Worm (Caenorhabditis elegans) whole organism, L2 larva: ENCODE results near the gene atp-5.
"Not testable (repeated sequence)": the region's sequence is repeated elsewhere in the genome, so short reads cannot be mapped to it uniquely, and the experiment has no call there.

Experiments
- C34F6.9 ChIP-seq: fragments of 150-350 bp; optimal IDR thresholded peaks from 2 replicates; lab custom pipeline; 2014; ENCODE audit warnings: missing biosample characterization, missing genetic modification characterization
- F13H6.1 ChIP-seq: sonication (generic microtip); optimal IDR thresholded peaks from 2 replicates; lab custom pipeline; 2016; ENCODE audit warnings: missing genetic modification characterization, missing compliant biosample characterization
- Y55F3AM.14 ChIP-seq: fragments of 200-800 bp; sonication (Bioruptor generic); optimal IDR thresholded peaks from 2 replicates; lab custom pipeline; 2018; ENCODE audit warnings: mild to moderate bottlenecking, missing genetic modification characterization, missing compliant biosample characterization
- ZK546.5 ChIP-seq: sonication (generic microtip); optimal IDR thresholded peaks from 2 replicates; lab custom pipeline; 2017; ENCODE audit warnings: missing biosample characterization, missing genetic modification characterization
- alr-1 ChIP-seq: fragments of 150-350 bp; optimal IDR thresholded peaks from 2 replicates; lab custom pipeline; 2014; ENCODE audit warnings: missing biosample characterization, missing genetic modification characterization
- aly-2 ChIP-seq: fragments of 150-350 bp; optimal IDR thresholded peaks from 2 replicates; lab custom pipeline; 2014; ENCODE audit warnings: missing biosample characterization, missing genetic modification characterization
- blmp-1 ChIP-seq: sonication (generic microtip); optimal IDR thresholded peaks from 2 replicates; lab custom pipeline; 2017; ENCODE audit warnings: missing genetic modification characterization, mild to moderate bottlenecking, missing compliant biosample characterization, antibody characterized with exemption, moderate library complexity; ENCODE audit not compliant: insufficient read depth
- crh-2 ChIP-seq: sonication (generic microtip); optimal IDR thresholded peaks from 2 replicates; lab custom pipeline; 2017; ENCODE audit warnings: missing biosample characterization, missing genetic modification characterization
- elt-3 ChIP-seq: sonication (generic microtip); optimal IDR thresholded peaks from 2 replicates; lab custom pipeline; 2017; ENCODE audit warnings: missing biosample characterization, missing genetic modification characterization
- fos-1 ChIP-seq: fragments of 150-350 bp; optimal IDR thresholded peaks from 2 replicates; lab custom pipeline; 2014; ENCODE audit warnings: missing biosample characterization, missing genetic modification characterization
- gmeb-1 ChIP-seq: fragments of 150-350 bp; optimal IDR thresholded peaks from 2 replicates; lab custom pipeline; 2014; ENCODE audit warnings: missing biosample characterization, missing genetic modification characterization
- lin-13 ChIP-seq: fragments of 150-350 bp; optimal IDR thresholded peaks from 2 replicates; lab custom pipeline; 2014; ENCODE audit warnings: missing biosample characterization, missing genetic modification reagents, missing genetic modification characterization
- lin-39 ChIP-seq: fragments of 150-350 bp; optimal IDR thresholded peaks from 2 replicates; lab custom pipeline; 2014; ENCODE audit warnings: missing biosample characterization, missing genetic modification reagents, missing genetic modification characterization
- lsy-2 ChIP-seq, 2 experiments: fragments of 150-350 bp in 1 of 2; sonication (generic microtip) in 1 of 2; optimal IDR thresholded peaks; 2 replicates each; lab custom pipeline; 2014 to 2017; ENCODE audit warnings: missing biosample characterization in 2 of 2, missing genetic modification characterization in 2 of 2
- mbf-1 ChIP-seq: sonication (generic microtip); optimal IDR thresholded peaks from 2 replicates; lab custom pipeline; 2017; ENCODE audit warnings: missing biosample characterization, missing genetic modification characterization
- nhr-10 ChIP-seq: sonication (generic microtip); optimal IDR thresholded peaks from 2 replicates; lab custom pipeline; 2017; ENCODE audit warnings: missing biosample characterization, missing genetic modification characterization
- nhr-12 ChIP-seq: fragments of 150-350 bp; optimal IDR thresholded peaks from 2 replicates; lab custom pipeline; 2014; ENCODE audit warnings: missing biosample characterization, missing genetic modification characterization
- nhr-129 ChIP-seq: fragments of 150-350 bp; optimal IDR thresholded peaks from 2 replicates; lab custom pipeline; 2014; ENCODE audit warnings: missing biosample characterization, missing genetic modification characterization
- nhr-21 ChIP-seq: fragments of 150-350 bp; optimal IDR thresholded peaks from 2 replicates; lab custom pipeline; 2014; ENCODE audit warnings: missing biosample characterization, missing genetic modification characterization
- nhr-23 ChIP-seq: fragments of 150-350 bp; optimal IDR thresholded peaks from 2 replicates; lab custom pipeline; 2014; ENCODE audit warnings: missing biosample characterization, missing genetic modification reagents, missing genetic modification characterization
- nhr-25 ChIP-seq: fragments of 150-350 bp; sonication (generic microtip); optimal IDR thresholded peaks from 3 replicates; lab custom pipeline; 2014; ENCODE audit warnings: missing biosample characterization, missing genetic modification characterization
- nhr-6 ChIP-seq: fragments of 150-350 bp; optimal IDR thresholded peaks from 2 replicates; lab custom pipeline; 2014; ENCODE audit warnings: missing biosample characterization, missing genetic modification characterization
- nhr-77 ChIP-seq: fragments of 150-350 bp; optimal IDR thresholded peaks from 2 replicates; lab custom pipeline; 2014; ENCODE audit warnings: missing biosample characterization, missing genetic modification characterization
- peb-1 ChIP-seq: fragments of 150-350 bp; optimal IDR thresholded peaks from 2 replicates; lab custom pipeline; 2014; ENCODE audit warnings: missing biosample characterization, missing genetic modification characterization
- sem-4 ChIP-seq: fragments of 150-350 bp; optimal IDR thresholded peaks from 2 replicates; lab custom pipeline; 2014; ENCODE audit warnings: missing biosample characterization, missing genetic modification reagents, missing genetic modification characterization
- sma-9 ChIP-seq, 2 experiments: fragments of 150-350 bp in 1 of 2; sonication (generic microtip) in 1 of 2; optimal IDR thresholded peaks; 2 replicates each; lab custom pipeline; 2014 to 2016; ENCODE audit warnings: missing genetic modification characterization in 2 of 2, mild to moderate bottlenecking in 1 of 2, missing biosample characterization in 1 of 2, missing compliant biosample characterization in 1 of 2, missing genetic modification reagents in 1 of 2, moderate library complexity in 1 of 2
- snpc-4 ChIP-seq: fragments of 150-350 bp; optimal IDR thresholded peaks from 2 replicates; lab custom pipeline; 2014; ENCODE audit warnings: missing biosample characterization, missing genetic modification characterization

Gene atp-5

ce11 chrV:11109647-11110046 is 14.0 kb downstream of the atp-5 start, which contains the start of gene Y42A5A.5:
Gene Y42A5A.5 (minus strand): TSS chrV:11109747.
- not testable (repeated sequence) for TF ChIP-seq aly-2; lin-13 (GFP tag; lab: Kevin White, UChicago); ZK546.5 (tag; lab: Kevin White, UChicago)

ce11 chrV:11104408-11104807 is 19.3 kb downstream of the atp-5 start:
- no peak for TF ChIP-seq mbf-1

DNA sequence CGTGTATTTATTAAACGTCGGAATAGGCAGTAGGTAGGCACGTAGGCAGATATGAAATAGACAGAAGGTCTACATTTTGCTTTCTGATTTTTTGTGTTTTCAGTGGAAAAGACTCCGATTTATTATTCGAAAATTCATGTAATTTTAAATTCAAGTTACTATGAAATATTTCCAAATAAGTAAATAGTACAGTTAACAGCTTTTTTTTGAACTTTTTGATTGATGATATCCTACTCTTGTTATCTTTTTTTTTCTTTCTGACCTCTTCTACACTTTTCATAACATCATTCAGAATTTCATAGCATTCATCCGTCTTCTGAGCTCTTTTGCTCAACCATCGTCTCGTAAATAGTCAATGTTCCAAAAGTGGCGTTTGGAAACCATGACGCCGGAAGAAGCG is 25.1 kb downstream of the atp-5 start, which contains the start of gene cdkl-1:
Gene cdkl-1, plus strand, starts transcription at position 301 of the 400 bp plus-strand sequence.
- TF ChIP-seq nhr-23 (no peak), aly-2 (no peak), Y55F3AM.14 (GFP tag; lab: Kevin White, UChicago) (no peak), ZK546.5 (tag; lab: Kevin White, UChicago) (no peak), blmp-1 (tag; lab: Kevin White, UChicago) (no peak), peb-1 (tag; lab: Kevin White, UChicago) (no peak), nhr-77 (tag; lab: Kevin White, UChicago) (no peak), alr-1 (tag; lab: Kevin White, UChicago) (no peak), mbf-1 (no peak), nhr-6 (no peak), crh-2 (tag; lab: Kevin White, UChicago) (no peak), nhr-129 (tag; lab: Kevin White, UChicago) (no peak)
- TF ChIP-seq, all 48 proteins: peak for 0

ce11 chrV:11095873-11096272 is 27.8 kb downstream of the atp-5 start, which contains the start of gene Y42A5A.3:
Gene Y42A5A.3 (minus strand): TSS chrV:11095973.
- no peak for TF ChIP-seq blmp-1 (tag; lab: Kevin White, UChicago)
- TF ChIP-seq crh-2 (tag; lab: Kevin White, UChicago), result no peak
- TF ChIP-seq mbf-1, result no peak
- TF ChIP-seq F13H6.1 (tag; lab: Kevin White, UChicago), result no peak
- TF ChIP-seq nhr-21 (tag; lab: Kevin White, UChicago), result no peak
- no peak for TF ChIP-seq fos-1 (tag; lab: Kevin White, UChicago)
- no peak for TF ChIP-seq gmeb-1 (tag; lab: Kevin White, UChicago)
- TF ChIP-seq, all 48 proteins: peak for 0

- no peak for TF ChIP-seq lsy-2 (tag; optimal IDR thresholded peaks at IDR 0.05; lab: Kevin White, UChicago)
- TF ChIP-seq nhr-77 (tag; lab: Kevin White, UChicago), result no peak
- TF ChIP-seq nhr-10 (tag; lab: Kevin White, UChicago), result no peak
- TF ChIP-seq blmp-1 (tag; lab: Kevin White, UChicago), result peak; percentile 70
- no peak for TF ChIP-seq snpc-4 (tag; lab: Kevin White, UChicago)
- TF ChIP-seq elt-3 (tag; lab: Kevin White, UChicago), result no peak
- peak; percentile 2 for TF ChIP-seq nhr-129 (tag; lab: Kevin White, UChicago)
- TF ChIP-seq ZK546.5 (tag; lab: Kevin White, UChicago), result no peak
- peak; percentile 84 for TF ChIP-seq nhr-25 (tag; lab: Kevin White, UChicago)
- TF ChIP-seq C34F6.9 (tag; lab: Kevin White, UChicago), result no peak
- TF ChIP-seq sma-9 (GFP tag; optimal IDR thresholded peaks at IDR 0.05; lab: Kevin White, UChicago), result peak; percentile 28
- TF ChIP-seq sma-9 (tag; optimal IDR thresholded peaks at IDR 0.05; lab: Kevin White, UChicago), result no peak
- TF ChIP-seq lin-39 (tag; lab: Kevin White, UChicago), result no peak
These were observed 29.0 kb downstream of the atp-5 start for ce11 chrV:11094698-11095097.

- TF ChIP-seq blmp-1 (tag; lab: Kevin White, UChicago) (peak; percentile 55), nhr-129 (tag; lab: Kevin White, UChicago) (no peak)
These were observed 30.2 kb downstream of the atp-5 start, which contains the start of gene lact-8 for ce11 chrV:11093163-11094091. Gene lact-8 (minus strand): TSS chrV:11093607.

- peak; percentile 49 for TF ChIP-seq nhr-25 (tag; lab: Kevin White, UChicago)
- TF ChIP-seq F13H6.1 (tag; lab: Kevin White, UChicago), result no peak
- TF ChIP-seq sem-4 (tag; lab: Kevin White, UChicago), result no peak
- TF ChIP-seq ZK546.5 (tag; lab: Kevin White, UChicago), result no peak
- no peak for TF ChIP-seq nhr-12
- TF ChIP-seq mbf-1, result no peak
These were observed 36.1 kb downstream of the atp-5 start, which contains the start of gene Y42A5A.1 for ce11 chrV:11087519-11087998. Gene Y42A5A.1 (plus strand): TSS chrV:11087948.
